Worm (Caenorhabditis elegans): Measurements from ENCODE around the gene F14H12.3.

F14H12.3 gene

DNA sequence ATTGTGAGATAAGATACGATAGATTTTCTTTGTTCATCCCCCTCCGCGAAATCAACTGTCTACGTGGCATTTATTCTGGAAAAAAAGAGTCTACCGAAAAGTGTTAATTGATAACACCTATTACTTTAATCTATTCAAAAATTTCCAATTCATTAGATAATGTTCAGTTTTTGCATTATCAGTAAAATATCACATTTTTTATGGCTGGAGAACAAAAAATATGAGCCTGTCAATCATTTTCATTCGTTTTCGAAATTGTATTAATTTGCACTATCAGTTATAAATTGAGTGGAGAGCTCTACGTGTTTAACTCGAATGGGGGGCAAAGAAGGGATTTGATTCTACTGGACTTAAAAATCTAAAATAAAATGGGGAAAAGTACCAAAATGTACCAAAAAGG, 15.0 kb downstream of the F14H12.3 start:
- no peak for TF ChIP-seq lin-39 (tag; optimal IDR thresholded peaks at IDR 0.05)

DNA sequence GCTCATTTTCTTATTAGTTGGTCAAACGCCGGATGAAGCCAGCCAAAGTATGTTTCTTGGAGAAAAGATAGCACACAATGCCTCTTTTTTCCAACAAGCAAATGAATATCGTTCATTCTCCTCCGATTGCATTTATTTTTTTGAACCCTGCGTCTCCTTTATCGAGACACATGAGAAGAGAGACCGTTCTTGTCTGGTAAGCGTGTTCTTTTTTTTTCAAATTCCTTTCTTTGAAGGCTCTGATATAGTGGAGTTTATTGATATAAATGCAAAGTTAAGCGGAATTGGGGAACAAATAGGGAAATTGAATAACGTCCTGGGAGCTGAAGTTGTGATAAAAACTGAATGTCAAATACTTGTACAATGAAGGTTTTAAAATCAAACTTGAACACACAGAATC, 18.5 kb downstream of the F14H12.3 start, which contains the start of gene F14H12.7:
TSS of gene F14H12.7 (minus strand) at position 101 of the 400 bp plus-strand sequence.
- TF ChIP-seq nhr-47 (tag; optimal IDR thresholded peaks at IDR 0.05) (no peak), swsn-7 (tag; optimal IDR thresholded peaks at IDR 0.05) (no peak), unc-30 (tag; optimal IDR thresholded peaks at IDR 0.05) (no peak), rnt-1 (tag; optimal IDR thresholded peaks at IDR 0.05) (no peak), nhr-77 (tag; optimal IDR thresholded peaks at IDR 0.05) (no peak), egl-27 (tag; optimal IDR thresholded peaks at IDR 0.05) (no peak), unc-62 (GFP tag; optimal IDR thresholded peaks at IDR 0.05) (no peak), fkh-10 (GFP tag; optimal IDR thresholded peaks at IDR 0.05) (no peak), nhr-85 (tag) (no peak), lin-35 (GFP tag; optimal IDR thresholded peaks at IDR 0.05) (no peak), nhr-237 (tag; optimal IDR thresholded peaks at IDR 0.05) (no peak), ceh-63 (GFP tag; optimal IDR thresholded peaks at IDR 0.05) (no peak), grh-1 (GFP tag; IDR thresholded peaks at IDR 0.05) (no peak), nhr-76 (tag; optimal IDR thresholded peaks at IDR 0.05) (no peak), nhr-28 (tag; optimal IDR thresholded peaks at IDR 0.05) (no peak), pax-3 (tag; optimal IDR thresholded peaks at IDR 0.05) (no peak), C04F5.9 (tag; optimal IDR thresholded peaks at IDR 0.05) (no peak)

DNA sequence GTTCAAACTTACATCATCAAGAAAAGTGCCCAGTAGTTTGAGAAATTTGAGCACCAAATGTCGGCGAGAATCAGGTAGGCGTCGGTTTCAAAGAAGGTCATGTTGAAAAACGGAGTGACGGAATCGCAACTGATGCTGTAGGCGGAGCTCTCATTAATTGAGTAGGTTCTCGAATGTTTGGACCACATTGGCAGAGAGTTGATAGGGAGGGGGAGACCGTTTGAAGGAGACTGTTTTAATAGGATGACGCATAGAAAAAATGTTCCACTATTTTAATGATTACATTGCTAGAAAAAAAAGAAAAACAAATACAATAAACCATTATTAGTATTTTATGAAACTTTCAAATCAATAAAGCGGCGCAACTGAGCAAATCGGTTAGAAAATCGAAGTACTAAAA, 19.2 kb downstream of the F14H12.3 start, which contains the start of gene F14H12.17:
TSS of gene F14H12.17 (minus strand) at position 101 of the 400 bp plus-strand sequence.
- no peak for TF ChIP-seq ama-1 (optimal IDR thresholded peaks at IDR 0.05)
- no peak for TF ChIP-seq hpl-2 (GFP tag; optimal IDR thresholded peaks at IDR 0.05)
- no peak for TF ChIP-seq mep-1 (tag; optimal IDR thresholded peaks at IDR 0.05)
- TF ChIP-seq pag-3 (tag; optimal IDR thresholded peaks at IDR 0.05; ENCODE audit: borderline replicate concordance, insufficient read depth), result no peak
- no peak for TF ChIP-seq nhr-11 (tag; optimal IDR thresholded peaks at IDR 0.05)
- TF ChIP-seq grh-1 (GFP tag; IDR thresholded peaks at IDR 0.05), result no peak
- TF ChIP-seq pqm-1 (tag; optimal IDR thresholded peaks at IDR 0.05), result no peak
- TF ChIP-seq elt-2 (tag; optimal IDR thresholded peaks at IDR 0.05), result no peak
- TF ChIP-seq sox-4 (tag; optimal IDR thresholded peaks at IDR 0.05), result no peak
- no peak for TF ChIP-seq lin-15B (tag; optimal IDR thresholded peaks at IDR 0.05)
- TF ChIP-seq F16B12.6 (tag; optimal IDR thresholded peaks at IDR 0.05), result no peak
- no peak for TF ChIP-seq sptf-1 (tag; optimal IDR thresholded peaks at IDR 0.05)
- TF ChIP-seq ceh-82 (tag; optimal IDR thresholded peaks at IDR 0.05), result no peak
- TF ChIP-seq nhr-84 (tag; optimal IDR thresholded peaks at IDR 0.05), result no peak
- TF ChIP-seq tbx-2 (tag; optimal IDR thresholded peaks at IDR 0.05), result no peak
- TF ChIP-seq nhr-77 (tag; optimal IDR thresholded peaks at IDR 0.05), result no peak
- no peak for TF ChIP-seq lin-39 (tag; optimal IDR thresholded peaks at IDR 0.05)
- no peak for TF ChIP-seq egl-27 (tag; optimal IDR thresholded peaks at IDR 0.05)
- TF ChIP-seq ceh-90 (tag; optimal IDR thresholded peaks at IDR 0.05), result no peak

- no peak for TF ChIP-seq vab-15 (tag; optimal IDR thresholded peaks at IDR 0.05)
- TF ChIP-seq lin-35 (GFP tag; optimal IDR thresholded peaks at IDR 0.05), result no peak
- no peak for TF ChIP-seq unc-86 (tag; optimal IDR thresholded peaks at IDR 0.05)
- TF ChIP-seq efl-3 (GFP tag; optimal IDR thresholded peaks at IDR 0.05), result no peak
- TF ChIP-seq elt-2 (tag; optimal IDR thresholded peaks at IDR 0.05), result no peak
- TF ChIP-seq nhr-12 (tag; optimal IDR thresholded peaks at IDR 0.05), result no peak
- TF ChIP-seq nhr-77 (tag; optimal IDR thresholded peaks at IDR 0.05), result no peak
- TF ChIP-seq mef-2 (tag; optimal IDR thresholded peaks at IDR 0.05), result no peak
- no peak for TF ChIP-seq sox-4 (tag; optimal IDR thresholded peaks at IDR 0.05)
- no peak for TF ChIP-seq unc-30 (tag; optimal IDR thresholded peaks at IDR 0.05)
- TF ChIP-seq pax-3 (tag; optimal IDR thresholded peaks at IDR 0.05), result no peak
- no peak for TF ChIP-seq sptf-1 (tag; optimal IDR thresholded peaks at IDR 0.05)
- TF ChIP-seq elt-3 (tag; optimal IDR thresholded peaks at IDR 0.05), result no peak
Observed at ce11 chrX:4364877-4365276, 20.9 kb downstream of the F14H12.3 start, which contains the start of gene F14H12.8. Gene F14H12.8, minus strand, starts transcription at chrX:4364977.

Data from whole organism, L1 larva.